Fruit fly (Drosophila melanogaster) whole organism, embryonic: Measurements from ENCODE around the gene tral.
A peak's percentile ranks its signal among the peaks of the same experiment; 100 is the strongest.

Experiments used
- CG13894 ChIP-seq: fragments of 200-800 bp; sonication (Bioruptor generic); optimal IDR thresholded peaks from 3 replicates; lab custom pipeline; 2018; ENCODE audit warnings: missing biosample characterization, mild to moderate bottlenecking, missing genetic modification characterization, moderate library complexity
- CG4360 ChIP-seq: fragments of 200-800 bp; sonication (Bioruptor generic); IDR thresholded peaks from 2 replicates; pipeline ENCODE4 v1.3.6; 2022; ENCODE audit warnings: missing biosample characterization, missing genetic modification characterization
- CG43689 ChIP-seq: fragments of 200-800 bp; sonication (Bioruptor generic); IDR thresholded peaks from 2 replicates; pipeline ENCODE4 v1.3.6; 2022; ENCODE audit warnings: missing biosample characterization, missing genetic modification characterization
- CkIIα-i1 ChIP-seq: fragments of 200-800 bp; sonication (Bioruptor generic); IDR thresholded peaks from 2 replicates; pipeline ENCODE4 v1.3.6; 2022; ENCODE audit warnings: missing biosample characterization, missing genetic modification characterization
- ab ChIP-seq: fragments of 200-800 bp; sonication (Bioruptor generic); optimal IDR thresholded peaks from 2 replicates; lab custom pipeline; 2016; ENCODE audit warnings: missing biosample characterization, missing genetic modification characterization
- ap ChIP-seq: fragments of 200-800 bp; sonication (Bioruptor generic); IDR thresholded peaks from 2 replicates; pipeline ENCODE4 v1.3.6; 2022; ENCODE audit warnings: missing biosample characterization, missing genetic modification characterization
- dimm ChIP-seq: fragments of 200-800 bp; sonication (Bioruptor generic); IDR thresholded peaks from 2 replicates; pipeline ENCODE4 v1.3.6; 2022; ENCODE audit warnings: missing biosample characterization, missing genetic modification characterization
- esg ChIP-seq: fragments of 200-800 bp; sonication (Bioruptor generic); conservative IDR thresholded peaks from 2 replicates; pipeline ENCODE4 v1.3.6; 2022; ENCODE audit warnings: missing biosample characterization, missing genetic modification characterization
- nom ChIP-seq: fragments of 200-800 bp; sonication (Bioruptor generic); optimal IDR thresholded peaks from 2 replicates; lab custom pipeline; 2017; ENCODE audit warnings: missing biosample characterization, missing genetic modification characterization, mild to moderate bottlenecking, moderate library complexity, missing genetic modification reagents
- run ChIP-seq: fragments of 200-800 bp; sonication (Bioruptor generic); optimal IDR thresholded peaks from 3 replicates; lab custom pipeline; 2018; ENCODE audit warnings: missing biosample characterization, mild to moderate bottlenecking, missing genetic modification characterization
- sisA ChIP-seq: fragments of 200-800 bp; sonication (Bioruptor generic); IDR thresholded peaks from 2 replicates; pipeline ENCODE4 v1.3.6; 2022; ENCODE audit warnings: missing biosample characterization, missing genetic modification characterization
- twi ChIP-seq: fragments of 200-800 bp; optimal IDR thresholded peaks from 2 replicates; lab custom pipeline; 2019; ENCODE audit warnings: missing biosample characterization, mild to moderate bottlenecking, missing genetic modification characterization, moderate library complexity

The tral gene

dm6 chr3L:12566065-12566730 is 51.3 kb downstream of the tral start (continued):
- TF ChIP-seq ab (GFP tag; lab: Kevin White, UChicago) (no peak), ap (GFP tag; lab: Robert Waterston, UW) (no peak), CG4360 (GFP tag; lab: Robert Waterston, UW) (0 out of 2 replicates have a peak, but pooled peaks have one; percentile 5), dimm (GFP tag; lab: Robert Waterston, UW) (no peak), CG13894 (tag; lab: Kevin White, UChicago) (peak; percentile 37), CkIIα-i1 (GFP tag; lab: Robert Waterston, UW) (no peak), sisA (GFP tag; lab: Robert Waterston, UW) (no peak), twi (tag; lab: Kevin White, UChicago) (peak; percentile 98), run (tag; lab: Kevin White, UChicago) (no peak), esg (GFP tag; lab: Robert Waterston, UW) (no peak), CG43689 (GFP tag; lab: Robert Waterston, UW) (peak; percentile 32; the same call in 1 of the 2 replicates), nom (GFP tag; lab: Kevin White, UChicago) (no peak)
